Worm (Caenorhabditis elegans): ENCODE measurements around the gene nstp-3.

The nstp-3 gene

ce11 chrV:5822968-5823367 is 24.9 kb upstream of the nstp-3 start (continued):
- TF ChIP-seq spr-3 (GFP tag; optimal IDR thresholded peaks at IDR 0.05): no peak
- TF ChIP-seq pqm-1 (tag; optimal IDR thresholded peaks at IDR 0.05): peak; percentile 82
- TF ChIP-seq zip-11 (GFP tag; IDR thresholded peaks at IDR 0.05): no peak
- no peak for TF ChIP-seq nhr-10 (tag; optimal IDR thresholded peaks at IDR 0.05)
- peak; percentile 25 for TF ChIP-seq mep-1 (tag; optimal IDR thresholded peaks at IDR 0.05)
- TF ChIP-seq hlh-11 (tag; optimal IDR thresholded peaks at IDR 0.05): peak; percentile 86
- TF ChIP-seq ama-1 (optimal IDR thresholded peaks at IDR 0.05): no peak
- TF ChIP-seq daf-12 (tag; optimal IDR thresholded peaks at IDR 0.05): no peak
- TF ChIP-seq dve-1 (tag; optimal IDR thresholded peaks at IDR 0.05; ENCODE audit: insufficient read depth): peak; percentile 65
- TF ChIP-seq snpc-1.2 (GFP tag; IDR thresholded peaks at IDR 0.05): no peak
- TF ChIP-seq unc-62 (GFP tag; optimal IDR thresholded peaks at IDR 0.05 in 1 of 2): peak in 1 of 2 experiments; percentile 74
- TF ChIP-seq unc-62 (tag; optimal IDR thresholded peaks at IDR 0.05): no peak
- no peak for TF ChIP-seq dmd-8 (GFP tag; IDR thresholded peaks at IDR 0.05)

ce11 chrV:5821451-5822143 is 23.6 kb upstream of the nstp-3 start:
- TF ChIP-seq daf-16 (GFP tag; optimal IDR thresholded peaks at IDR 0.05) (no peak), daf-16 (tag; optimal IDR thresholded peaks at IDR 0.05) (peak; percentile 43), ctbp-1 (GFP tag; IDR thresholded peaks at IDR 0.05) (no peak), mdl-1 (tag; optimal IDR thresholded peaks at IDR 0.05) (no peak), hlh-11 (tag; optimal IDR thresholded peaks at IDR 0.05) (peak; percentile 77), tag-97 (GFP tag; IDR thresholded peaks at IDR 0.05) (no peak), nhr-102 (tag; optimal IDR thresholded peaks at IDR 0.05) (peak; percentile 38), pqm-1 (tag; optimal IDR thresholded peaks at IDR 0.05) (peak; percentile 75), sdz-12 (GFP tag; optimal IDR thresholded peaks at IDR 0.05) (no peak), ztf-7 (tag; optimal IDR thresholded peaks at IDR 0.05) (no peak), ZK337.2 (GFP tag; IDR thresholded peaks at IDR 0.05) (no peak), hif-1 (tag; optimal IDR thresholded peaks at IDR 0.05) (no peak), F10B5.3 (tag; optimal IDR thresholded peaks at IDR 0.05) (no peak), lin-1 (GFP tag; IDR thresholded peaks at IDR 0.05) (no peak), nhr-48 (tag; optimal IDR thresholded peaks at IDR 0.05) (peak; percentile 56), tra-1 (GFP tag; IDR thresholded peaks at IDR 0.05) (no peak), attf-4 (tag; optimal IDR thresholded peaks at IDR 0.05) (no peak), dmd-6 (GFP tag; IDR thresholded peaks at IDR 0.05) (peak; percentile 92), daf-12 (tag; optimal IDR thresholded peaks at IDR 0.05) (no peak), zfp-2 (tag; optimal IDR thresholded peaks at IDR 0.05) (no peak), dve-1 (tag; optimal IDR thresholded peaks at IDR 0.05; ENCODE audit: insufficient read depth) (peak; percentile 45), D1046.2 (GFP tag; IDR thresholded peaks at IDR 0.05) (no peak), aha-1 (tag) (peak; percentile 7), madf-9 (GFP tag; conservative IDR thresholded peaks at IDR 0.05) (no peak), mes-2 (tag; optimal IDR thresholded peaks at IDR 0.05; ENCODE audit: poor library complexity, severe bottlenecking) (no peak), F49E8.2 (tag; optimal IDR thresholded peaks at IDR 0.05; ENCODE audit: borderline replicate concordance) (no peak), zag-1 (tag; optimal IDR thresholded peaks at IDR 0.05) (no peak), cey-2 (tag; optimal IDR thresholded peaks at IDR 0.05; ENCODE audit: borderline replicate concordance, insufficient read depth) (no peak), madf-5 (GFP tag; IDR thresholded peaks at IDR 0.05) (no peak)

DNA sequence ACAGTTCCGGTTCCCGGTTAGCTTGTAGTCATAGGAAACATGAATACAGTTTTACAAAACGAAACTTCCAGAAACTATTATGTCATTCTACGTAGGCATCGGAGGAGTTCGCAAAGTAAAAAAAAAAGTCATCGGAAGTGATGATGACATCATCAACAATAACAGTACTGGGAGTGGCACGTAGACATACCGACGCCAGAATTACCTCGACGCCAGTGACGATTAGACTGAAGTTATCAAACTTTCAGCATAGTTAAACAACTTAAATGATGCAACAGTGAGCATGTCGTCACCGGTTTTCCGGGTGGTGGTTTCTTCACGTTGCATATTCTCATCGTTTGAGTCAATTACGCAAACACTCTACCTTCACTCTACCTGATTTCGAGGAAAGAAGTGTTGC is 22.4 kb upstream of the nstp-3 start:
- TF ChIP-seq nhr-111 (GFP tag; optimal IDR thresholded peaks at IDR 0.05) (no peak), daf-16 (GFP tag; optimal IDR thresholded peaks at IDR 0.05) (no peak), daf-16 (tag; optimal IDR thresholded peaks at IDR 0.05) (peak; percentile 10), ceh-32 (tag; optimal IDR thresholded peaks at IDR 0.05; ENCODE audit: poor library complexity) (no peak), skn-1 (tag; optimal IDR thresholded peaks at IDR 0.05) (no peak), egl-27 (tag; optimal IDR thresholded peaks at IDR 0.05) (no peak), nhr-237 (tag; optimal IDR thresholded peaks at IDR 0.05) (no peak), vab-7 (GFP tag; IDR thresholded peaks at IDR 0.05) (no peak), ztf-7 (tag; optimal IDR thresholded peaks at IDR 0.05) (no peak), nhr-76 (tag; optimal IDR thresholded peaks at IDR 0.05) (no peak), F26F4.8 (GFP tag; conservative IDR thresholded peaks at IDR 0.05) (no peak), ceh-28 (tag; optimal IDR thresholded peaks at IDR 0.05) (no peak), nhr-48 (tag; optimal IDR thresholded peaks at IDR 0.05) (peak; percentile 31), hif-1 (tag; optimal IDR thresholded peaks at IDR 0.05) (peak in 1 of 2 experiments; percentile 66), aha-1 (tag) (peak; percentile 69), pqm-1 (tag; optimal IDR thresholded peaks at IDR 0.05) (peak; percentile 0), unc-39 (tag; optimal IDR thresholded peaks at IDR 0.05) (no peak), mxl-3 (GFP tag; optimal IDR thresholded peaks at IDR 0.05) (no peak), zip-11 (GFP tag; IDR thresholded peaks at IDR 0.05) (no peak)

Measured in whole organism, L4 larva.